Fruit fly (Drosophila melanogaster): ENCODE measurements around the gene Npc2c.

Gene Npc2c

DNA sequence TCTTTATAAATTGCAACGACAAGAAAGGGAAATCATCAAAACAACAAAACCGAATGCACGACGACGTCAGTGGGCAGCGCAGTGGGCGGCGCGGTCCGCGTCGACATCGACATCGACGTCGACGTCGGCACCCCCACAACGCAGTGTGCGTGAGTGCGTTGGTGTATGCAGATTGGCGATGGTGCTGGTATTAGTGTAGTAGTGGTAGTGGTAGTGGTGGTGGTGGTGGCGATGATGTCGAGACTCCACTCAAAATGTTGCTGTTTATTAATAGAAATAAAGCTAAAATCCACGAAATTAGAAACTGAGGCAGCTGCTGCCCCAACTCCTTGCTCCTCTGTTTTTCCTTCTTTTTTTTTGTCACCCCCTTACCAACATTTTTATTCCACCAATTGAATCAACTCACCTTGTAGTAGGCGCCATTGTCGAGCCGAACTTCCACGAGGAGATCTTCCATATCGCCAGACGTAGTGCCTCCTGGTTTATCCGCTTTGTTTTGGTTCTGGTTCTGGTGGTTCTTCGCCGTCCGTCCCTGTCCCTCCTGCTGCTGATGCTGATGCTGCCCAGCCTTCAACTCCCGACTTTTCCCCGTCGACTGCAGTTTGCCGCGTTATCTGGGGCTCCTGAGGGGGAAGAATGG, 48.4 kb downstream of the Npc2c start:
- peak; percentile 34 for TF ChIP-seq Eip78C (GFP tag)
- TF ChIP-seq CG6163 (GFP tag; IDR thresholded peaks at IDR 0.05): peak; percentile 39; the same call in 1 of the 3 replicates
- no peak for TF ChIP-seq OdsH (GFP tag; optimal IDR thresholded peaks at IDR 0.05)

DNA sequence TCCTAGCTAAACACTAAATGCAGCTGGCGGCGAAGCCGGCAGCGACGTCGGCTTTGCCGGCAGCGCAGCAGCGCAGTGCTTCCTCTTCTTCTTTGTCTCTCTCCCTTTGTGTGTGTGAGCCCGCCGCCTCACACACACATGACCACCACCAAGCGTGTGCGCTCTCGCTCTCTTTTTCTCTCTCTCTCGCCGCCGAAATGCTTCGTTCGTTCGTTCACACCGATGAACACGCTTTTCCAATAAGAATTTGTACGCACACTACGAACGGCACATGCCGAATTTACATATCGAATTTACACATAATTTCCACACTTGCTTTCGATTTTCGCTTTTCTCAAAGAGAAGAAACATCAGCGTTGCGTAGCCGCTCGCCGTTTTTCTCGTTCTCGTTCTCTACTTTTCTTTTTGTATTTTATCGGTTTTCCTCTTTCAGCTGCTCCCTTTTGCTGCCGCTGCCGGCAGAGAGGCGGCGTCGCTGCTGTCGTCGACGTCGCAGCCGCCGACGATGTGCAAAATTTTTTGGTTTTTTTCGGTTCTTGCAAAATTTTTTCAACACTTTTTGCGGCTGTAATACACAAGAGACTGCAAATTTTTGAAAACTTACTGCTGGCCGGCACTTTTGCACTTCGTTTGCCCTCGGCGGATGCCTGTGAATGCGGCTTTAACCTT, 49.3 kb downstream of the Npc2c start:
- peak; percentile 44; the same call in 1 of the 3 replicates for TF ChIP-seq CG8119 (GFP tag; IDR thresholded peaks at IDR 0.05)
- no peak for TF ChIP-seq CG1621 (tag; optimal IDR thresholded peaks at IDR 0.05)
- TF ChIP-seq CG11902 (GFP tag; optimal IDR thresholded peaks at IDR 0.05): no peak
- TF ChIP-seq CG6854 (GFP tag; optimal IDR thresholded peaks at IDR 0.05): no peak
- no peak for TF ChIP-seq Blimp-1 (GFP tag; optimal IDR thresholded peaks at IDR 0.05)
- peak; percentile 35 for TF ChIP-seq fd85E (GFP tag; optimal IDR thresholded peaks at IDR 0.05)
- TF ChIP-seq CG3919 (GFP tag; optimal IDR thresholded peaks at IDR 0.05): no peak
- no peak for TF ChIP-seq CG10631 (GFP tag; optimal IDR thresholded peaks at IDR 0.05)
- no peak for TF ChIP-seq Gug (GFP tag; IDR thresholded peaks at IDR 0.05)
- peak; percentile 32 for TF ChIP-seq Eip78C (GFP tag)
- peak; percentile 40 for TF ChIP-seq CG16779 (tag; optimal IDR thresholded peaks at IDR 0.05)
- no peak for TF ChIP-seq svp (GFP tag)
- TF ChIP-seq CG3032 (tag; optimal IDR thresholded peaks at IDR 0.05): no peak
- TF ChIP-seq Lpt (GFP tag; optimal IDR thresholded peaks at IDR 0.05): no peak
- no peak for TF ChIP-seq Hr39 (GFP tag; optimal IDR thresholded peaks at IDR 0.05)
- peak; percentile 10 for TF ChIP-seq topi (GFP tag; optimal IDR thresholded peaks at IDR 0.05)
- no peak for TF ChIP-seq CG31627 (GFP tag; optimal IDR thresholded peaks at IDR 0.05)
- TF ChIP-seq fkh (GFP tag; optimal IDR thresholded peaks at IDR 0.05): peak; percentile 40
- no peak for TF ChIP-seq Ets96B (tag; optimal IDR thresholded peaks at IDR 0.05)
- no peak for TF ChIP-seq CG8632 (GFP tag; optimal IDR thresholded peaks at IDR 0.05)
- TF ChIP-seq esn (GFP tag; optimal IDR thresholded peaks at IDR 0.05): no peak
- no peak for TF ChIP-seq CG7368 (GFP tag; optimal IDR thresholded peaks at IDR 0.05)
- no peak for TF ChIP-seq Hr38 (GFP tag; optimal IDR thresholded peaks at IDR 0.05)
- peak; percentile 42 for TF ChIP-seq Sox14 (GFP tag; optimal IDR thresholded peaks at IDR 0.05)
- TF ChIP-seq achi (GFP tag; optimal IDR thresholded peaks at IDR 0.05): no peak
- TF ChIP-seq Sox102F (GFP tag; optimal IDR thresholded peaks at IDR 0.05): no peak
- no peak for TF ChIP-seq pdm3 (GFP tag; optimal IDR thresholded peaks at IDR 0.05)
- no peak for TF ChIP-seq Ets21C (GFP tag; optimal IDR thresholded peaks at IDR 0.05)
- TF ChIP-seq fd59A (GFP tag; optimal IDR thresholded peaks at IDR 0.05): no peak
- TF ChIP-seq dac (GFP tag; optimal IDR thresholded peaks at IDR 0.05): no peak
- TF ChIP-seq CG6276 (GFP tag; optimal IDR thresholded peaks at IDR 0.05): no peak
- TF ChIP-seq CG34406 (GFP tag; optimal IDR thresholded peaks at IDR 0.05): no peak
- TF ChIP-seq CG6163 (GFP tag; IDR thresholded peaks at IDR 0.05): no peak; the same call in 1 of the 3 replicates
- peak; percentile 4; the same call in 1 of the 3 replicates for TF ChIP-seq eg (GFP tag; IDR thresholded peaks at IDR 0.05)
- TF ChIP-seq CG8319 (GFP tag; optimal IDR thresholded peaks at IDR 0.05): no peak
- TF ChIP-seq dsx (GFP tag; optimal IDR thresholded peaks at IDR 0.05; ENCODE audit: poor library complexity, severe bottlenecking): peak; percentile 21
- no peak for TF ChIP-seq Met (GFP tag; optimal IDR thresholded peaks at IDR 0.05)
- TF ChIP-seq vri (GFP tag; optimal IDR thresholded peaks at IDR 0.05): no peak
- TF ChIP-seq lz (GFP tag; optimal IDR thresholded peaks at IDR 0.05): no peak
- TF ChIP-seq cyc (GFP tag; optimal IDR thresholded peaks at IDR 0.05): no peak
- no peak for TF ChIP-seq acj6 (GFP tag; optimal IDR thresholded peaks at IDR 0.05)
- peak in 1 of 2 experiments; percentile 56 for TF ChIP-seq ss (GFP tag; optimal IDR thresholded peaks at IDR 0.05)
- TF ChIP-seq Smox (GFP tag; optimal IDR thresholded peaks at IDR 0.05): no peak
- no peak for TF ChIP-seq Hr4 (GFP tag; optimal IDR thresholded peaks at IDR 0.05)
- no peak for TF ChIP-seq Eip75B (GFP tag; optimal IDR thresholded peaks at IDR 0.05)
- no peak for TF ChIP-seq spab (GFP tag; optimal IDR thresholded peaks at IDR 0.05)
- no peak; the same call in 1 of the 2 replicates for TF ChIP-seq CG15336 (GFP tag; IDR thresholded peaks at IDR 0.05)
- peak; percentile 25 for TF ChIP-seq net (GFP tag; optimal IDR thresholded peaks at IDR 0.05)
